Fruit fly (Drosophila melanogaster) whole organism, embryonic: Measurements from ENCODE around the gene CAH9.

ENCODE experiments used
- Antp ChIP-seq: fragments of 200-800 bp; sonication (Bioruptor generic); optimal IDR thresholded peaks from 3 replicates; lab custom pipeline; 2016; ENCODE audit warnings: missing biosample characterization, missing genetic modification characterization
- Awh ChIP-seq: fragments of 200-800 bp; sonication (Bioruptor generic); IDR thresholded peaks from 2 replicates; pipeline ENCODE4, ENCODE4 v1.3.6; 2022; ENCODE audit warnings: missing biosample characterization, missing genetic modification characterization
- B-H1 ChIP-seq: fragments of 200-800 bp; sonication (Bioruptor generic); IDR thresholded peaks from 3 replicates; pipeline ENCODE4 v1.3.6; 2022; ENCODE audit warnings: missing biosample characterization, missing genetic modification characterization
- CG12391 ChIP-seq: fragments of 200-800 bp; sonication (Bioruptor generic); optimal IDR thresholded peaks from 3 replicates; lab custom pipeline; 2018; ENCODE audit warnings: missing biosample characterization, mild to moderate bottlenecking, missing genetic modification characterization, moderate library complexity
- CG12659 ChIP-seq: fragments of 200-800 bp; sonication (Bioruptor generic); optimal IDR thresholded peaks from 3 replicates; lab custom pipeline; 2017; ENCODE audit warnings: mild to moderate bottlenecking, missing biosample characterization, missing genetic modification reagents, missing genetic modification characterization
- CG13775 ChIP-seq: fragments of 200-800 bp; sonication (Bioruptor generic); optimal IDR thresholded peaks from 3 replicates; lab custom pipeline; 2017; ENCODE audit warnings: missing biosample characterization, mild to moderate bottlenecking, missing genetic modification characterization
- CG15514 ChIP-seq: fragments of 200-800 bp; sonication (Bioruptor generic); optimal IDR thresholded peaks from 3 replicates; lab custom pipeline; 2017; ENCODE audit warnings: missing biosample characterization, missing genetic modification characterization, mild to moderate bottlenecking, moderate library complexity, missing genetic modification reagents
- CG16863 ChIP-seq: fragments of 200-800 bp; sonication (Bioruptor generic); optimal IDR thresholded peaks from 3 replicates; lab custom pipeline; 2016; ENCODE audit warnings: missing biosample characterization, missing genetic modification characterization
- CG17612 ChIP-seq: fragments of 200-800 bp; sonication (Bioruptor generic); IDR thresholded peaks from 2 replicates; pipeline ENCODE4 v1.3.6; 2022; ENCODE audit warnings: missing biosample characterization, missing genetic modification characterization
- CG17829 ChIP-seq: fragments of 200-800 bp; optimal IDR thresholded peaks from 2 replicates; lab custom pipeline; 2019; ENCODE audit warnings: missing biosample characterization, mild to moderate bottlenecking, missing genetic modification characterization, moderate library complexity
- CG18619 ChIP-seq: fragments of 200-800 bp; sonication (Bioruptor generic); optimal IDR thresholded peaks from 3 replicates; lab custom pipeline; 2017; ENCODE audit warnings: missing biosample characterization, mild to moderate bottlenecking, missing genetic modification characterization
- CG2889 ChIP-seq: fragments of 200-800 bp; sonication (Bioruptor generic); IDR thresholded peaks from 3 replicates; pipeline ENCODE4 v1.3.6; 2022; ENCODE audit warnings: missing biosample characterization, missing genetic modification characterization
- CG6791 ChIP-seq: fragments of 200-800 bp; sonication (Bioruptor generic); IDR thresholded peaks from 3 replicates; pipeline ENCODE4 v1.3.6; 2022; ENCODE audit warnings: missing biosample characterization, missing genetic modification characterization; ENCODE audit not compliant: partially characterized antibody
- CG8281 ChIP-seq: fragments of 200-800 bp; sonication (Bioruptor generic); optimal IDR thresholded peaks from 2 replicates; lab custom pipeline; 2018; ENCODE audit warnings: missing biosample characterization, mild to moderate bottlenecking, missing genetic modification characterization, moderate library complexity
- CG8924 ChIP-seq: fragments of 200-800 bp; optimal IDR thresholded peaks from 3 replicates; lab custom pipeline; 2019; ENCODE audit warnings: missing biosample characterization, mild to moderate bottlenecking, missing genetic modification characterization, moderate library complexity
- CG9727 ChIP-seq: fragments of 200-800 bp; sonication (Bioruptor generic); optimal IDR thresholded peaks from 3 replicates; lab custom pipeline; 2017; ENCODE audit warnings: missing biosample characterization, mild to moderate bottlenecking, missing genetic modification characterization
- D19A ChIP-seq: fragments of 200-800 bp; optimal IDR thresholded peaks from 3 replicates; lab custom pipeline; 2019; ENCODE audit warnings: missing biosample characterization, mild to moderate bottlenecking, missing genetic modification characterization, moderate library complexity
- Dbx ChIP-seq: fragments of 200-800 bp; sonication (Bioruptor generic); IDR thresholded peaks from 3 replicates; pipeline ENCODE4 v1.3.6; 2022; ENCODE audit warnings: missing biosample characterization, missing genetic modification characterization
- Deaf1 ChIP-seq: fragments of 200-800 bp; optimal IDR thresholded peaks from 3 replicates; lab custom pipeline; 2019; ENCODE audit warnings: missing biosample characterization, mild to moderate bottlenecking, missing genetic modification characterization, moderate library complexity
- Dek ChIP-seq: fragments of 200-800 bp; sonication (Bioruptor generic); optimal IDR thresholded peaks from 3 replicates; lab custom pipeline; 2019; ENCODE audit warnings: missing biosample characterization, mild to moderate bottlenecking, missing genetic modification characterization, moderate library complexity
- Dip3 ChIP-seq: fragments of 200-800 bp; sonication (Bioruptor generic); optimal IDR thresholded peaks from 3 replicates; lab custom pipeline; 2016; ENCODE audit warnings: missing biosample characterization, missing genetic modification characterization
- H15 ChIP-seq: fragments of 200-800 bp; sonication (Bioruptor generic); IDR thresholded peaks from 3 replicates; pipeline ENCODE4 v1.3.6; 2022; ENCODE audit warnings: missing biosample characterization, missing genetic modification characterization
- HLH54F ChIP-seq: fragments of 200-800 bp; sonication (Bioruptor generic); optimal IDR thresholded peaks from 3 replicates; lab custom pipeline; 2016; ENCODE audit warnings: missing biosample characterization, missing genetic modification characterization
- Hmx ChIP-seq: fragments of 200-800 bp; sonication (Bioruptor generic); optimal IDR thresholded peaks from 2 replicates; lab custom pipeline; 2016; ENCODE audit warnings: missing biosample characterization, missing genetic modification characterization
- Hr51 ChIP-seq, 2 experiments: fragments of 200-800 bp; sonication (Bioruptor generic); optimal IDR thresholded peaks; 2 replicates in 1 of 2; 3 replicates in 1 of 2; lab custom pipeline; 2016 to 2018; ENCODE audit warnings: missing biosample characterization in 2 of 2, missing genetic modification characterization in 2 of 2, mild to moderate bottlenecking in 1 of 2, moderate library complexity in 1 of 2
- MTF-1 ChIP-seq: fragments of 200-800 bp; sonication (Bioruptor generic); optimal IDR thresholded peaks from 2 replicates; lab custom pipeline; 2018; ENCODE audit warnings: missing biosample characterization, mild to moderate bottlenecking, missing genetic modification characterization, borderline replicate concordance
- Mad ChIP-seq: fragments of 200-800 bp; sonication (Bioruptor generic); optimal IDR thresholded peaks from 2 replicates; lab custom pipeline; 2016; ENCODE audit warnings: missing biosample characterization, missing genetic modification characterization
- aop ChIP-seq: fragments of 200-800 bp; sonication (Bioruptor generic); IDR thresholded peaks from 2 replicates; pipeline ENCODE4 v1.3.6; 2022; ENCODE audit warnings: missing biosample characterization, missing genetic modification characterization
- az2 ChIP-seq: fragments of 200-800 bp; sonication (Bioruptor generic); optimal IDR thresholded peaks from 3 replicates; lab custom pipeline; 2016; ENCODE audit warnings: missing biosample characterization, missing genetic modification characterization
- br ChIP-seq: fragments of >200 bp; optimal IDR thresholded peaks from 2 replicates; lab custom pipeline; 2017
- cato ChIP-seq: fragments of 200-800 bp; sonication (Bioruptor generic); optimal IDR thresholded peaks from 2 replicates; lab custom pipeline; 2016; ENCODE audit warnings: missing biosample characterization, missing genetic modification characterization, borderline replicate concordance
- cwo ChIP-seq: fragments of 200-800 bp; sonication (Bioruptor generic); optimal IDR thresholded peaks from 3 replicates; lab custom pipeline; 2017; ENCODE audit warnings: missing biosample characterization, missing genetic modification characterization, mild to moderate bottlenecking, moderate library complexity, missing genetic modification reagents
- dati ChIP-seq: fragments of 200-800 bp; sonication (Bioruptor generic); IDR thresholded peaks from 2 replicates; pipeline ENCODE4 v1.3.6; 2022; ENCODE audit warnings: missing biosample characterization, missing genetic modification characterization
- gcm ChIP-seq: fragments of 200-800 bp; sonication (Bioruptor generic); optimal IDR thresholded peaks from 2 replicates; lab custom pipeline; 2019; ENCODE audit warnings: missing biosample characterization, mild to moderate bottlenecking, missing genetic modification characterization, moderate library complexity
- gem ChIP-seq: fragments of 200-800 bp; sonication (Bioruptor generic); optimal IDR thresholded peaks from 2 replicates; lab custom pipeline; 2019; ENCODE audit warnings: missing biosample characterization, mild to moderate bottlenecking, missing genetic modification characterization, moderate library complexity
- her ChIP-seq: fragments of 200-800 bp; sonication (Bioruptor generic); optimal IDR thresholded peaks from 2 replicates; lab custom pipeline; 2016; ENCODE audit warnings: missing biosample characterization, missing genetic modification characterization
- insv ChIP-seq, 2 experiments: fragments of 200-800 bp; sonication (Bioruptor generic); optimal IDR thresholded peaks; 3 replicates each; lab custom pipeline; 2016 to 2018; ENCODE audit warnings: missing biosample characterization in 2 of 2, missing genetic modification characterization in 2 of 2
- jigr1 ChIP-seq: fragments of 200-800 bp; sonication (Bioruptor generic); IDR thresholded peaks from 3 replicates; pipeline ENCODE4 v1.3.6; 2022; ENCODE audit warnings: missing biosample characterization, missing genetic modification characterization
- ken ChIP-seq: fragments of 200-800 bp; sonication (Bioruptor generic); IDR thresholded peaks from 3 replicates; pipeline ENCODE4 v1.3.6; 2022; ENCODE audit warnings: missing biosample characterization, missing genetic modification characterization
- kni ChIP-seq: fragments of 200-800 bp; sonication (Bioruptor generic); optimal IDR thresholded peaks from 3 replicates; lab custom pipeline; 2017; ENCODE audit warnings: mild to moderate bottlenecking, missing biosample characterization, missing genetic modification reagents, missing genetic modification characterization
- lab ChIP-seq: fragments of 200-800 bp; sonication (Bioruptor generic); optimal IDR thresholded peaks from 3 replicates; lab custom pipeline; 2017; ENCODE audit warnings: missing biosample characterization, missing genetic modification characterization, mild to moderate bottlenecking, moderate library complexity, missing genetic modification reagents
- nerfin-1 ChIP-seq: fragments of 200-800 bp; sonication (Bioruptor generic); optimal IDR thresholded peaks from 3 replicates; lab custom pipeline; 2019; ENCODE audit warnings: missing biosample characterization, mild to moderate bottlenecking, missing genetic modification characterization, moderate library complexity
- pum ChIP-seq: fragments of 200-800 bp; sonication (Bioruptor generic); optimal IDR thresholded peaks from 2 replicates; lab custom pipeline; 2016; ENCODE audit warnings: missing biosample characterization, missing genetic modification characterization
- ranshi ChIP-seq: fragments of 200-800 bp; sonication (Bioruptor generic); IDR thresholded peaks from 2 replicates; pipeline ENCODE4 v1.3.6; 2022; ENCODE audit warnings: missing biosample characterization, missing genetic modification characterization
- sens ChIP-seq: fragments of 200-800 bp; sonication (Bioruptor generic); peaks from one replicate; lab custom pipeline; 2016; ENCODE audit warnings: missing biosample characterization, missing genetic modification characterization
- sima ChIP-seq: fragments of 200-800 bp; sonication (Bioruptor generic); optimal IDR thresholded peaks from 2 replicates; lab custom pipeline; 2016; ENCODE audit warnings: missing biosample characterization, missing genetic modification characterization
- slou ChIP-seq: fragments of 200-800 bp; sonication (Bioruptor generic); optimal IDR thresholded peaks from 3 replicates; lab custom pipeline; 2016; ENCODE audit warnings: missing biosample characterization, missing genetic modification characterization
- tin ChIP-seq: fragments of 200-800 bp; sonication (Bioruptor generic); optimal IDR thresholded peaks from 3 replicates; lab custom pipeline; 2016; ENCODE audit warnings: missing biosample characterization, missing genetic modification characterization
- tio ChIP-seq: fragments of 200-800 bp; sonication (Bioruptor generic); optimal IDR thresholded peaks from 2 replicates; lab custom pipeline; 2017; ENCODE audit warnings: missing biosample characterization, missing genetic modification characterization, inconsistent platforms
- usp ChIP-seq: fragments of >200 bp; optimal IDR thresholded peaks from 2 replicates; lab custom pipeline; 2017; ENCODE audit warnings: missing biosample characterization, missing genetic modification characterization
- yki ChIP-seq: fragments of >200 bp; optimal IDR thresholded peaks from 3 replicates; lab custom pipeline; 2018
- zen ChIP-seq: fragments of 200-800 bp; sonication (Bioruptor generic); optimal IDR thresholded peaks from 3 replicates; lab custom pipeline; 2018; ENCODE audit warnings: missing biosample characterization, mild to moderate bottlenecking, missing genetic modification characterization, moderate library complexity

CAH9 gene

dm6 chr3R:27137914-27138323, 31.9 kb upstream of the CAH9 start (continued):
- TF ChIP-seq insv (GFP tag; optimal IDR thresholded peaks at IDR 0.05; lab: Kevin White, UChicago) = no peak
- TF ChIP-seq sens (GFP tag; lab: Kevin White, UChicago) = peak; percentile 90
- no peak for TF ChIP-seq dati (GFP tag; lab: Robert Waterston, UW)
- TF ChIP-seq slou = no peak
- TF ChIP-seq az2 (GFP tag; lab: Kevin White, UChicago) = no peak
- peak; percentile 56 for TF ChIP-seq nerfin-1 (tag; lab: Kevin White, UChicago)
- TF ChIP-seq Hmx (GFP tag; lab: Kevin White, UChicago) = no peak
- peak; percentile 2 for TF ChIP-seq cwo (GFP tag; lab: Kevin White, UChicago)
- TF ChIP-seq lab (GFP tag; lab: Kevin White, UChicago) = peak; percentile 33
- TF ChIP-seq CG8281 (tag; lab: Kevin White, UChicago) = peak; percentile 21
- TF ChIP-seq HLH54F (GFP tag; lab: Kevin White, UChicago) = no peak
- no peak for TF ChIP-seq usp (GFP tag; lab: Kevin White, UChicago)
- peak; percentile 24 for TF ChIP-seq CG8924 (tag; lab: Kevin White, UChicago)
- no peak for TF ChIP-seq Dek (tag; lab: Kevin White, UChicago)
- peak; percentile 3 for TF ChIP-seq Antp (GFP tag; lab: Kevin White, UChicago)
- TF ChIP-seq CG12659 (GFP tag; lab: Kevin White, UChicago) = peak; percentile 11
- peak; percentile 84 for TF ChIP-seq kni (GFP tag; lab: Kevin White, UChicago)
- TF ChIP-seq Dbx (GFP tag; lab: Robert Waterston, UW) = no peak
- no peak for TF ChIP-seq Deaf1
- TF ChIP-seq H15 (GFP tag; lab: Robert Waterston, UW) = no peak
- no peak for TF ChIP-seq sima
- peak in 1 of 2 experiments; percentile 13 for TF ChIP-seq Hr51 (GFP tag; optimal IDR thresholded peaks at IDR 0.05; lab: Kevin White, UChicago)
- TF ChIP-seq br (lab: Kevin White, UChicago) = no peak
- TF ChIP-seq B-H1 (GFP tag; lab: Robert Waterston, UW) = no peak
- no peak for TF ChIP-seq pum
- TF ChIP-seq D19A = peak; percentile 42
- TF ChIP-seq Dip3 (GFP tag; lab: Kevin White, UChicago) = no peak
- no peak for TF ChIP-seq her
- TF ChIP-seq CG6791 (GFP tag; lab: Robert Waterston, UW) = no peak
- peak; percentile 5 for TF ChIP-seq zen (tag; lab: Kevin White, UChicago)
- TF ChIP-seq CG13775 (GFP tag; lab: Kevin White, UChicago) = no peak
- TF ChIP-seq CG2889 (GFP tag; lab: Robert Waterston, UW) = no peak
- TF ChIP-seq gcm (GFP tag; lab: Kevin White, UChicago) = peak; percentile 49
- no peak for TF ChIP-seq aop
- TF ChIP-seq cato (GFP tag; lab: Kevin White, UChicago) = no peak
- TF ChIP-seq tio = no peak
- TF ChIP-seq yki (lab: Kevin White, UChicago) = no peak
- no peak for TF ChIP-seq tin
- TF ChIP-seq Mad (GFP tag; lab: Kevin White, UChicago) = no peak
- no peak for TF ChIP-seq CG16863 (GFP tag; lab: Kevin White, UChicago)
- no peak for TF ChIP-seq CG17612
- no peak for TF ChIP-seq ken (GFP tag; lab: Robert Waterston, UW)
- no peak for TF ChIP-seq CG15514
- TF ChIP-seq CG9727 = no peak
- TF ChIP-seq Awh (GFP tag; lab: Robert Waterston, UW) = peak; percentile 11; the same call in 1 of the 2 replicates
- peak; percentile 27 for TF ChIP-seq CG18619 (GFP tag; lab: Kevin White, UChicago)
- TF ChIP-seq CG12391 (tag; lab: Kevin White, UChicago) = peak; percentile 27
- TF ChIP-seq gem = peak; percentile 40
- TF ChIP-seq CG17829 = no peak
- no peak for TF ChIP-seq ranshi (GFP tag; lab: Robert Waterston, UW)
- TF ChIP-seq jigr1 (GFP tag; lab: Robert Waterston, UW) = no peak
- TF ChIP-seq MTF-1 (GFP tag; lab: Kevin White, UChicago) = no peak
